Worm (Caenorhabditis elegans) whole organism, L4 larva: ENCODE data around the gene xol-1.

ENCODE experiments used
- daf-19 ChIP-seq: fragments of 200-800 bp; sonication (Bioruptor generic); conservative IDR thresholded peaks from 2 replicates; pipeline ENCODE4 v1.3.6; 2022; ENCODE audit warnings: missing genetic modification characterization, missing compliant biosample characterization
- duxl-1 ChIP-seq: sonication (generic microtip); optimal IDR thresholded peaks from 2 replicates; lab custom pipeline; 2016; ENCODE audit warnings: mild to moderate bottlenecking, missing genetic modification characterization, moderate library complexity, missing compliant biosample characterization; ENCODE audit not compliant: poor library complexity
- madf-9 ChIP-seq: fragments of 200-800 bp; sonication (Bioruptor generic); conservative IDR thresholded peaks from 2 replicates; pipeline ENCODE4 v1.3.6; 2022; ENCODE audit warnings: missing genetic modification reagents, missing genetic modification characterization, missing compliant biosample characterization
- nhr-28 ChIP-seq: fragments of 150-350 bp; optimal IDR thresholded peaks from 2 replicates; lab custom pipeline; 2014; ENCODE audit warnings: missing biosample characterization, missing genetic modification characterization
- saeg-2 ChIP-seq: fragments of 200-800 bp; sonication (Bioruptor generic); IDR thresholded peaks from 2 replicates; pipeline ENCODE4 v1.3.6; 2022; ENCODE audit warnings: missing genetic modification reagents, missing genetic modification characterization, missing compliant biosample characterization
- ztf-7 ChIP-seq: fragments of 150-350 bp; optimal IDR thresholded peaks from 2 replicates; lab custom pipeline; 2014; ENCODE audit warnings: missing biosample characterization, missing genetic modification characterization

xol-1 gene

DNA sequence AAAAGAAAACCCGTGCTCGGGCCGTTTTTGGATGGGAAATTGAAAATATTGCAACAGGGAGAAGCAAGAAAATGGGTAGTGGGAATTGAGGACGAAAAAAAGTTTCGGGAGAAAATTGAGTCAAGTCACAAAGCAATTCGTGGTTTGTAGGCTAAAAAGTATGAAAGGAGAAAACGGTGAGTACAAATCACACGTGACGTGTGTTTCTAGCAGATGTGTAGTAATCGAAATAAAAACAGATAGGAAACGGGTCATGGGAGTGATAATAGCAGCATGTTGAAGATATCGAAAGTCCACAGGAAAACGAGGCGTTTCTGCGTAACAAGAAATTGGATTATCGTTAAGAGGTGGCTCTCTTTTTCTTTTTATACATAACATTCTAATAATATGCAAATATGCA, 48.8 kb downstream of the xol-1 start (continued):
- TF ChIP-seq duxl-1 (tag; lab: Kevin White, UChicago) (no peak), saeg-2 (GFP tag; lab: Robert Waterston, UW) (no peak), madf-9 (no peak), nhr-28 (tag; lab: Kevin White, UChicago) (peak; percentile 81), ztf-7 (tag; lab: Kevin White, UChicago) (no peak), daf-19 (GFP tag; lab: Robert Waterston, UW) (no peak)
